Fruit fly (Drosophila melanogaster) whole organism: ENCODE measurements around the gene CG8840.

Source experiments
- CG8478 ChIP-seq: fragments of >200 bp; optimal IDR thresholded peaks from 2 replicates; lab custom pipeline; 2018; ENCODE audit warnings: inconsistent platforms
- Dll ChIP-seq: fragments of >200 bp; optimal IDR thresholded peaks from 2 replicates; lab custom pipeline; 2017
- EcR ChIP-seq, 2 experiments: fragments of >200 bp; optimal IDR thresholded peaks; 2 replicates each; lab custom pipeline; 2017; ENCODE audit warnings: missing biosample characterization in 2 of 2, missing genetic modification characterization in 2 of 2, missing genetic modification reagents in 2 of 2
- pan ChIP-seq: fragments of >200 bp; optimal IDR thresholded peaks from 2 replicates; lab custom pipeline; 2017
- psq ChIP-seq: fragments of >200 bp; optimal IDR thresholded peaks from 2 replicates; lab custom pipeline; 2017
- usp ChIP-seq: fragments of >200 bp; optimal IDR thresholded peaks from 2 replicates; lab custom pipeline; 2017; ENCODE audit warnings: missing biosample characterization, missing genetic modification characterization, mixed read lengths

dm6 chr2L:3417613-3418012 is 7.3 kb downstream of the CG8840 start:
- TF ChIP-seq pan (lab: Kevin White, UChicago): no peak
- no peak for TF ChIP-seq psq (lab: Kevin White, UChicago)
- no peak for TF ChIP-seq Dll (lab: Kevin White, UChicago)
- no peak for TF ChIP-seq CG8478 (lab: Kevin White, UChicago)
- TF ChIP-seq usp (GFP tag; lab: Kevin White, UChicago): no peak
- TF ChIP-seq EcR (GFP tag; optimal IDR thresholded peaks at IDR 0.05; lab: Kevin White, UChicago): no peak
